Fruit fly (Drosophila melanogaster) ovary, adult (tissue): ENCODE measurements around the gene CG1537.
"Not testable (repeated sequence)": the region's sequence is repeated elsewhere in the genome, so short reads cannot be mapped to it uniquely, and the experiment has no call there.

Experiments
- CG17801 ChIP-seq: fragments of 200-800 bp; optimal IDR thresholded peaks from 2 replicates; lab custom pipeline; 2019; ENCODE audit warnings: missing biosample characterization, mild to moderate bottlenecking, missing genetic modification characterization, moderate library complexity; ENCODE audit not compliant: partially characterized antibody

The CG1537 gene

dm6 chrX:11063070-11063469, at the start of gene CG1537:
CG1537 (minus strand) TSS chrX:11063170.
- no peak for TF ChIP-seq CG17801 (GFP tag; lab: Kevin White, UChicago)

- TF ChIP-seq CG17801 (GFP tag; lab: Kevin White, UChicago): no peak
Measured at dm6 chrX:11109670-11110069, 46.7 kb upstream of the CG1537 start.

dm6 chrX:11108845-11109450, 46.0 kb upstream of the CG1537 start:
- TF ChIP-seq CG17801 (GFP tag; lab: Kevin White, UChicago): no peak

dm6 chrX:11108148-11108844, 45.3 kb upstream of the CG1537 start, which contains the start of gene Hsp60A:
Hsp60A (plus strand) TSS chrX:11108482.
- peak; percentile 42 for TF ChIP-seq CG17801 (GFP tag; lab: Kevin White, UChicago)

dm6 chrX:11095973-11096372, 33.0 kb upstream of the CG1537 start, which contains the start of gene CG42249:
CG42249 (plus strand) TSS chrX:11096273.
- TF ChIP-seq CG17801 (GFP tag; lab: Kevin White, UChicago): not testable (repeated sequence)

- no peak for TF ChIP-seq CG17801 (GFP tag; lab: Kevin White, UChicago)
Measured at dm6 chrX:11095276-11095675, 32.3 kb upstream of the CG1537 start.

dm6 chrX:11092201-11092600, 29.2 kb upstream of the CG1537 start, which contains the start of gene CG2061:
CG2061 (plus strand) TSS chrX:11092492.
- TF ChIP-seq CG17801 (GFP tag; lab: Kevin White, UChicago): no peak

dm6 chrX:11090161-11090560, 27.2 kb upstream of the CG1537 start, which contains the start of gene CG2076:
CG2076 (plus strand) TSS chrX:11090210.
- no peak for TF ChIP-seq CG17801 (GFP tag; lab: Kevin White, UChicago)

- peak; percentile 4 for TF ChIP-seq CG17801 (GFP tag; lab: Kevin White, UChicago)
Measured at dm6 chrX:11088778-11089340, 25.9 kb upstream of the CG1537 start, which contains the start of gene Vago. Vago (plus strand) TSS chrX:11089290.

- TF ChIP-seq CG17801 (GFP tag; lab: Kevin White, UChicago): peak; percentile 0
Measured at dm6 chrX:11087384-11087783, 24.4 kb upstream of the CG1537 start.

- no peak for TF ChIP-seq CG17801 (GFP tag; lab: Kevin White, UChicago)
Measured at dm6 chrX:11086250-11086649, 23.3 kb upstream of the CG1537 start, which contains the start of gene sev. sev (minus strand) TSS chrX:11086299.

dm6 chrX:11083007-11083406, 20.0 kb upstream of the CG1537 start:
- peak; percentile 78 for TF ChIP-seq CG17801 (GFP tag; lab: Kevin White, UChicago)

- peak; percentile 45 for TF ChIP-seq CG17801 (GFP tag; lab: Kevin White, UChicago)
Measured at dm6 chrX:11081834-11082233, 18.9 kb upstream of the CG1537 start.

dm6 chrX:11081242-11081641, 18.3 kb upstream of the CG1537 start:
- TF ChIP-seq CG17801 (GFP tag; lab: Kevin White, UChicago): peak; percentile 56

- no peak for TF ChIP-seq CG17801 (GFP tag; lab: Kevin White, UChicago)
Measured at dm6 chrX:11066252-11066651, 3.3 kb upstream of the CG1537 start, which contains the start of gene CG15203. CG15203 (plus strand) TSS chrX:11066552.
